Fruit fly (Drosophila melanogaster) whole organism, embryonic: ENCODE measurements around the gene ago.

ENCODE experiments used
- Atf3 ChIP-seq: fragments of 200-800 bp; sonication (Bioruptor generic); optimal IDR thresholded peaks from 3 replicates; lab custom pipeline; 2016; ENCODE audit warnings: missing biosample characterization, missing genetic modification characterization
- C15 ChIP-seq: fragments of 200-800 bp; sonication (Bioruptor generic); IDR thresholded peaks from 3 replicates; pipeline ENCODE4 v1.3.6; 2022; ENCODE audit warnings: missing biosample characterization, missing genetic modification characterization
- CG10654 ChIP-seq: fragments of 200-800 bp; sonication (Bioruptor generic); optimal IDR thresholded peaks from 2 replicates; lab custom pipeline; 2016; ENCODE audit warnings: missing biosample characterization, missing genetic modification characterization
- CG11085 ChIP-seq: fragments of 200-800 bp; sonication (Bioruptor generic); IDR thresholded peaks from 2 replicates; pipeline ENCODE4 v1.3.6; 2022; ENCODE audit warnings: missing biosample characterization, missing genetic modification characterization
- CG11560 ChIP-seq: fragments of 200-800 bp; sonication (Bioruptor generic); IDR thresholded peaks from 3 replicates; pipeline ENCODE4 v1.3.6; 2022; ENCODE audit warnings: missing biosample characterization, missing genetic modification characterization
- CG14667 ChIP-seq: fragments of 200-800 bp; sonication (Bioruptor generic); IDR thresholded peaks from 2 replicates; pipeline ENCODE4 v1.3.6; 2022; ENCODE audit warnings: missing biosample characterization, missing genetic modification characterization
- CG14710 ChIP-seq: fragments of 200-800 bp; sonication (Bioruptor generic); optimal IDR thresholded peaks from 3 replicates; lab custom pipeline; 2019; ENCODE audit warnings: missing biosample characterization, mild to moderate bottlenecking, missing genetic modification characterization, moderate library complexity
- CG15514 ChIP-seq: fragments of 200-800 bp; sonication (Bioruptor generic); optimal IDR thresholded peaks from 3 replicates; lab custom pipeline; 2017; ENCODE audit warnings: missing biosample characterization, missing genetic modification characterization, mild to moderate bottlenecking, moderate library complexity, missing genetic modification reagents
- CG16863 ChIP-seq: fragments of 200-800 bp; sonication (Bioruptor generic); optimal IDR thresholded peaks from 3 replicates; lab custom pipeline; 2016; ENCODE audit warnings: missing biosample characterization, missing genetic modification characterization
- CG17359 ChIP-seq: fragments of 200-800 bp; sonication (Bioruptor generic); optimal IDR thresholded peaks from 3 replicates; lab custom pipeline; 2018; ENCODE audit warnings: missing biosample characterization, mild to moderate bottlenecking, missing genetic modification characterization, moderate library complexity
- CG18619 ChIP-seq: fragments of 200-800 bp; sonication (Bioruptor generic); optimal IDR thresholded peaks from 3 replicates; lab custom pipeline; 2017; ENCODE audit warnings: missing biosample characterization, mild to moderate bottlenecking, missing genetic modification characterization
- CG2202 ChIP-seq: fragments of 200-800 bp; sonication (Bioruptor generic); optimal IDR thresholded peaks from 2 replicates; lab custom pipeline; 2018; ENCODE audit warnings: missing biosample characterization, mild to moderate bottlenecking, missing genetic modification characterization
- CG31224 ChIP-seq: fragments of 200-800 bp; sonication (Bioruptor generic); IDR thresholded peaks from 2 replicates; pipeline ENCODE4 v1.3.6; 2022; ENCODE audit warnings: missing biosample characterization, missing genetic modification characterization
- CG6272 ChIP-seq: fragments of 200-800 bp; sonication (Bioruptor generic); IDR thresholded peaks from 2 replicates; pipeline ENCODE4 v1.3.6; 2022; ENCODE audit warnings: missing biosample characterization, missing genetic modification characterization
- CG6765 ChIP-seq: fragments of 200-800 bp; sonication (Bioruptor generic); optimal IDR thresholded peaks from 3 replicates; lab custom pipeline; 2017; ENCODE audit warnings: missing biosample characterization, mild to moderate bottlenecking, missing genetic modification characterization
- CG9727 ChIP-seq: fragments of 200-800 bp; sonication (Bioruptor generic); optimal IDR thresholded peaks from 3 replicates; lab custom pipeline; 2017; ENCODE audit warnings: missing biosample characterization, mild to moderate bottlenecking, missing genetic modification characterization
- CTCF ChIP-seq: fragments of 200-800 bp; sonication (Bioruptor generic); optimal IDR thresholded peaks from 2 replicates; lab custom pipeline; 2017; ENCODE audit warnings: missing biosample characterization, mild to moderate bottlenecking, missing genetic modification characterization, moderate library complexity
- Dbx ChIP-seq: fragments of 200-800 bp; sonication (Bioruptor generic); IDR thresholded peaks from 3 replicates; pipeline ENCODE4 v1.3.6; 2022; ENCODE audit warnings: missing biosample characterization, missing genetic modification characterization
- Fer1 ChIP-seq: fragments of 200-800 bp; sonication (Bioruptor generic); optimal IDR thresholded peaks from 2 replicates; lab custom pipeline; 2017; ENCODE audit warnings: missing biosample characterization, mild to moderate bottlenecking, missing genetic modification characterization
- HLH54F ChIP-seq: fragments of 200-800 bp; sonication (Bioruptor generic); optimal IDR thresholded peaks from 3 replicates; lab custom pipeline; 2016; ENCODE audit warnings: missing biosample characterization, missing genetic modification characterization
- HLHmδ ChIP-seq: fragments of 200-800 bp; sonication (Bioruptor generic); optimal IDR thresholded peaks from 2 replicates; lab custom pipeline; 2018; ENCODE audit warnings: missing biosample characterization, mild to moderate bottlenecking, missing genetic modification characterization, moderate library complexity
- Lpt ChIP-seq: fragments of >200 bp; optimal IDR thresholded peaks from 2 replicates; lab custom pipeline; 2018; ENCODE audit warnings: missing biosample characterization, missing genetic modification characterization
- Mrtf ChIP-seq: fragments of 200-800 bp; sonication (Bioruptor generic); IDR thresholded peaks from 3 replicates; pipeline ENCODE4 v1.3.6; 2022; ENCODE audit warnings: missing biosample characterization, missing genetic modification characterization
- Opbp ChIP-seq: fragments of 200-800 bp; sonication (Bioruptor generic); IDR thresholded peaks from 3 replicates; pipeline ENCODE4 v1.3.6; 2022; ENCODE audit warnings: missing biosample characterization, missing genetic modification characterization; ENCODE audit not compliant: partially characterized antibody
- Ptx1 ChIP-seq: fragments of 200-800 bp; sonication (Bioruptor generic); IDR thresholded peaks from 2 replicates; pipeline ENCODE4 v1.3.6; 2022; ENCODE audit warnings: missing biosample characterization, missing genetic modification characterization
- Rx ChIP-seq: fragments of 200-800 bp; sonication (Bioruptor generic); IDR thresholded peaks from 2 replicates; pipeline ENCODE4 v1.3.6; 2022; ENCODE audit warnings: missing biosample characterization, missing genetic modification characterization
- abd-A ChIP-seq: fragments of 200-800 bp; sonication (Bioruptor generic); optimal IDR thresholded peaks from 3 replicates; lab custom pipeline; 2019; ENCODE audit warnings: missing biosample characterization, mild to moderate bottlenecking, missing genetic modification characterization, moderate library complexity
- ap ChIP-seq: fragments of 200-800 bp; sonication (Bioruptor generic); IDR thresholded peaks from 2 replicates; pipeline ENCODE4 v1.3.6; 2022; ENCODE audit warnings: missing biosample characterization, missing genetic modification characterization
- bcd ChIP-seq: fragments of 200-800 bp; sonication (Bioruptor generic); optimal IDR thresholded peaks from 2 replicates; lab custom pipeline; 2017; ENCODE audit warnings: missing biosample characterization, mild to moderate bottlenecking, missing genetic modification characterization
- br ChIP-seq: fragments of >200 bp; optimal IDR thresholded peaks from 2 replicates; lab custom pipeline; 2017
- caup ChIP-seq: fragments of 200-800 bp; sonication (Bioruptor generic); optimal IDR thresholded peaks from 3 replicates; lab custom pipeline; 2017; ENCODE audit warnings: missing biosample characterization, mild to moderate bottlenecking, missing genetic modification characterization, moderate library complexity; ENCODE audit not compliant: severe bottlenecking
- crol ChIP-seq: fragments of 200-800 bp; sonication (Bioruptor generic); IDR thresholded peaks from 2 replicates; pipeline ENCODE4 v1.3.6; 2022; ENCODE audit warnings: missing biosample characterization, missing genetic modification characterization
- cwo ChIP-seq: fragments of 200-800 bp; sonication (Bioruptor generic); optimal IDR thresholded peaks from 3 replicates; lab custom pipeline; 2017; ENCODE audit warnings: missing biosample characterization, missing genetic modification characterization, mild to moderate bottlenecking, moderate library complexity, missing genetic modification reagents
- ftz-f1 ChIP-seq: fragments of 200-800 bp; sonication (Bioruptor generic); optimal IDR thresholded peaks from 2 replicates; lab custom pipeline; 2016; ENCODE audit warnings: missing biosample characterization, missing genetic modification characterization
- gce ChIP-seq: fragments of 200-800 bp; sonication (Bioruptor generic); IDR thresholded peaks from 3 replicates; pipeline ENCODE4 v1.3.6; 2022; ENCODE audit warnings: missing biosample characterization, missing genetic modification characterization
- gcm2 ChIP-seq: fragments of 200-800 bp; sonication (Bioruptor generic); optimal IDR thresholded peaks from 2 replicates; lab custom pipeline; 2016; ENCODE audit warnings: missing biosample characterization, missing genetic modification characterization
- grau ChIP-seq: fragments of 200-800 bp; optimal IDR thresholded peaks from 3 replicates; lab custom pipeline; 2019; ENCODE audit warnings: missing biosample characterization, mild to moderate bottlenecking, missing genetic modification characterization, moderate library complexity
- ham ChIP-seq: fragments of 200-800 bp; sonication (Bioruptor generic); IDR thresholded peaks from 2 replicates; pipeline ENCODE4 v1.3.6; 2022; ENCODE audit warnings: missing biosample characterization, missing genetic modification characterization
- hb ChIP-seq: fragments of 200-800 bp; sonication (Bioruptor generic); IDR thresholded peaks from 3 replicates; pipeline ENCODE4 v1.3.6; 2022; ENCODE audit warnings: missing biosample characterization, missing genetic modification characterization; ENCODE audit not compliant: partially characterized antibody
- nmo ChIP-seq: fragments of 200-800 bp; sonication (Bioruptor generic); optimal IDR thresholded peaks from 2 replicates; lab custom pipeline; 2018; ENCODE audit warnings: missing biosample characterization, mild to moderate bottlenecking, missing genetic modification characterization, moderate library complexity
- pan ChIP-seq, 4 experiments: fragments of >200 bp in 3 of 4; fragments of 200-800 bp in 1 of 4; sonication (Bioruptor generic) in 1 of 4; optimal IDR thresholded peaks in 3 of 4; IDR thresholded peaks in 1 of 4; 2 replicates each; pipeline versions ENCODE4 v1.3.6 to Lab custom; 2017 to 2022; ENCODE audit warnings: missing biosample characterization in 2 of 4, missing genetic modification characterization in 2 of 4, mixed read lengths in 1 of 4
- pfk ChIP-seq: fragments of 200-800 bp; sonication (Bioruptor generic); optimal IDR thresholded peaks from 2 replicates; lab custom pipeline; 2018; ENCODE audit warnings: missing biosample characterization, mild to moderate bottlenecking, missing genetic modification characterization, moderate library complexity
- salm ChIP-seq: fragments of 200-800 bp; sonication (Bioruptor generic); optimal IDR thresholded peaks from 2 replicates; lab custom pipeline; 2018; ENCODE audit warnings: missing biosample characterization, mild to moderate bottlenecking, missing genetic modification characterization
- sens ChIP-seq: fragments of 200-800 bp; sonication (Bioruptor generic); peaks from one replicate; lab custom pipeline; 2016; ENCODE audit warnings: missing biosample characterization, missing genetic modification characterization
- sisA ChIP-seq: fragments of 200-800 bp; sonication (Bioruptor generic); IDR thresholded peaks from 2 replicates; pipeline ENCODE4 v1.3.6; 2022; ENCODE audit warnings: missing biosample characterization, missing genetic modification characterization
- sr ChIP-seq: fragments of 200-800 bp; sonication (Bioruptor generic); IDR thresholded peaks from 3 replicates; pipeline ENCODE4 v1.3.6; 2022; ENCODE audit warnings: missing biosample characterization, missing genetic modification characterization
- stc ChIP-seq: fragments of 200-800 bp; sonication (Bioruptor generic); IDR thresholded peaks from 2 replicates; pipeline ENCODE4 v1.3.6; 2022; ENCODE audit warnings: missing biosample characterization, missing genetic modification characterization
- wor ChIP-seq: fragments of 200-800 bp; sonication (Bioruptor generic); IDR thresholded peaks from 2 replicates; pipeline ENCODE4 v1.3.6; 2022; ENCODE audit warnings: missing biosample characterization, missing genetic modification characterization
- zfh1 ChIP-seq: fragments of 200-800 bp; sonication (Bioruptor generic); IDR thresholded peaks from 3 replicates; pipeline ENCODE4 v1.3.6; 2022; ENCODE audit warnings: missing biosample characterization, missing genetic modification characterization

The ago gene

DNA sequence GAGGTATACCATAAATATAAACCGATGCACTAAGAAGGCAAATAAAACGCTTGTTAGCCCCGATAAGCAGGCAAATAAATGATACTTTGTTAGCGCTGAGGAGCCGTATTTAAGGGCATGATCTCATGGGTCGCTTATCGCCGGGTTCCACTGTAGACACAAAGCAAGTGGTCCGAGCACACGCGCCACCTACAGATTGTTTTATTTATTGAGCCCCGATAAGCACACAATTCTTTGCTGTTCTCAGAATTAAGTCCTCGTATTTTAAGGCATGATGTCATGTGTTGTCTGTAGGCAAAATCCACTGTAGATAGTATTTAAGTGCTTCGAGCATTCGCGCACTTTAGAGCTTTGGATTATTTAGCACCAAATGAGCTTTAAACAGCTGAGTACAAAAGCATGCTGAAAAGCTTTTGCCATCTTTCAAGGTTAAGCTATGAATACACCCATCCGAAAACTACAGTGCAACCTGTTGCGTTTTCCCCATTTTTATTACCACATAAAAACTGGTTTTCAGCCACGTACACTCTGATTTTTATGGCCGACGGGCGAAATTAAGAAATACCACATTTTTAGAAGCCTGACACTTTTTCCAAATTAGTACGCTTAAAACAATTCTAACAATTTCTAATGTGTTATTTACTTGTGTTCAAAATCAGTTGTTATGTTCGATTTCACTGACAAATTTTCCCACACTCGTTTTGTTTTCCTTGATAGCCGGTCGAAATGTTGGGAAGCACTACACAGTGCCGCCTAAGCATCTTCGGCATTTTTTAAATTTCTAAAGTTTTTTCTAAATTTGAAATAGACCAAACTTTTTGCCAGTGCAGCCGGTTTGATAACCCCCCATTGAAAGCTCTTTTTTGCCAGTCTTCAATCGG is 14.4 kb downstream of the ago start, which contains the start of gene Sqor (continued):
- TF ChIP-seq cwo (GFP tag; lab: Kevin White, UChicago): peak; percentile 83
- TF ChIP-seq pan (optimal IDR thresholded peaks at IDR 0.05; lab: Kevin White, UChicago): no peak
- TF ChIP-seq pan (GFP tag; optimal IDR thresholded peaks at IDR 0.05 in 1 of 2, IDR thresholded peaks at IDR 0.05 in 1 of 2): peak in 1 of 2 experiments; percentile 82
- TF ChIP-seq CG11085 (GFP tag; lab: Robert Waterston, UW): no peak; the same call in 1 of the 2 replicates
- peak; percentile 51 for TF ChIP-seq CG10654 (GFP tag; lab: Kevin White, UChicago)
- TF ChIP-seq sisA (GFP tag; lab: Robert Waterston, UW): peak; percentile 69
- TF ChIP-seq CG18619: peak; percentile 91
- peak; percentile 74 for TF ChIP-seq Mrtf (GFP tag; lab: Robert Waterston, UW)
- peak; percentile 54 for TF ChIP-seq ap
- TF ChIP-seq nmo (GFP tag; lab: Kevin White, UChicago): peak; percentile 86
- TF ChIP-seq wor: peak; percentile 70
- TF ChIP-seq Atf3: peak; percentile 93
- TF ChIP-seq Lpt (GFP tag; lab: Kevin White, UChicago): no peak
- TF ChIP-seq br (lab: Kevin White, UChicago): no peak
- TF ChIP-seq CG31224: peak; percentile 63
- TF ChIP-seq Rx: peak; percentile 68
- peak; percentile 75 for TF ChIP-seq CG16863
- TF ChIP-seq C15 (GFP tag; lab: Robert Waterston, UW): peak; percentile 77
- peak; percentile 73 for TF ChIP-seq Dbx (GFP tag; lab: Robert Waterston, UW)
- peak; percentile 70; the same call in 1 of the 2 replicates for TF ChIP-seq ham
- TF ChIP-seq gcm2 (GFP tag; lab: Kevin White, UChicago): peak; percentile 65
- no peak for TF ChIP-seq crol (GFP tag; lab: Robert Waterston, UW)
- peak; percentile 61; the same call in 2 of the 3 replicates for TF ChIP-seq sr
- TF ChIP-seq caup (GFP tag; lab: Kevin White, UChicago): peak; percentile 87
- peak; percentile 86 for TF ChIP-seq CG6765 (GFP tag; lab: Kevin White, UChicago)
- TF ChIP-seq CG2202 (tag; lab: Kevin White, UChicago): peak; percentile 43
- peak; percentile 98 for TF ChIP-seq ftz-f1 (GFP tag; lab: Kevin White, UChicago)
- peak; percentile 21 for TF ChIP-seq CG14710 (tag; lab: Kevin White, UChicago)
- peak; percentile 72 for TF ChIP-seq stc (GFP tag; lab: Robert Waterston, UW)
- TF ChIP-seq CG17359 (tag; lab: Kevin White, UChicago): peak; percentile 86
- TF ChIP-seq HLHmδ (GFP tag; lab: Kevin White, UChicago): no peak
- peak; percentile 77 for TF ChIP-seq salm
- TF ChIP-seq CG14667 (GFP tag; lab: Robert Waterston, UW): peak; percentile 63
- peak; percentile 75 for TF ChIP-seq Ptx1 (GFP tag; lab: Robert Waterston, UW)
- peak; percentile 55; the same call in 1 of the 3 replicates for TF ChIP-seq gce (GFP tag; lab: Robert Waterston, UW)
- TF ChIP-seq CTCF (GFP tag; lab: Kevin White, UChicago): peak; percentile 89
- no peak for TF ChIP-seq abd-A (tag; lab: Kevin White, UChicago)
- TF ChIP-seq grau: peak; percentile 99
- TF ChIP-seq CG11560 (tag; lab: Robert Waterston, UW): 0 out of 3 replicates have a peak, but pooled peaks have one; percentile 53
- peak; percentile 89 for TF ChIP-seq Fer1
- TF ChIP-seq CG6272 (GFP tag; lab: Robert Waterston, UW): peak; percentile 62
- TF ChIP-seq Opbp (GFP tag; lab: Robert Waterston, UW): no peak
- TF ChIP-seq pfk (GFP tag; lab: Kevin White, UChicago): peak; percentile 14
- peak; percentile 87 for TF ChIP-seq HLH54F (GFP tag; lab: Kevin White, UChicago)
- TF ChIP-seq sens (GFP tag; lab: Kevin White, UChicago): peak; percentile 94
- peak; percentile 87 for TF ChIP-seq CG9727
- peak; percentile 66; the same call in 2 of the 3 replicates for TF ChIP-seq zfh1
- peak; percentile 90 for TF ChIP-seq bcd (GFP tag; lab: Kevin White, UChicago)
- TF ChIP-seq CG15514 (GFP tag; lab: Kevin White, UChicago): peak; percentile 74
- TF ChIP-seq hb (GFP tag; lab: Robert Waterston, UW): no peak
